Worm (Caenorhabditis elegans): Measurements from ENCODE around the gene Y39B6A.5.

Gene Y39B6A.5

DNA sequence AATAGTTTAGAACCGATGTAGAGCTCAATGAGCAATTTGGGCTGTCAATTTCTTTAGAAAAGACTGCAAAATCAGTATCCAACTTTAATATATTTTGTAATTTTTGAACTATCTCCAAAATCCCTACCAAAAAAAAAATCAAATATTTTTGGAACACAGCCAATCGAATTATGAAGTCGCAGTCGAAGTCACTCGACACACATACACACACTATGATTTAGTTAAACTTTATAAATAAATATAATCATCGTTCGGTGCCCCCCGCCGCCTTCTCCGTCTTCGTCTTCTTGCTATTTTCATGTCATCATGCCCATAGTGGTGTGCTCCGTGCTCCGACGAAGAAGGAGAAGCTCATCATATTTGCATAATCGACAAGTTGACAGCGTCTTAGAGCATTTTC, 18.4 kb upstream of the Y39B6A.5 start (continued):
- TF ChIP-seq lin-40 (tag; optimal IDR thresholded peaks at IDR 0.05) (no peak), ZK185.1 (tag; optimal IDR thresholded peaks at IDR 0.05; ENCODE audit: poor library complexity, severe bottlenecking) (no peak), nhr-90 (tag; optimal IDR thresholded peaks at IDR 0.05) (no peak), ekl-4 (GFP tag; IDR thresholded peaks at IDR 0.05) (no peak), ztf-22 (GFP tag; optimal IDR thresholded peaks at IDR 0.05) (no peak)

ce11 chrV:19175714-19176113, 17.0 kb upstream of the Y39B6A.5 start:
- no peak for TF ChIP-seq ccch-3 (GFP tag; optimal IDR thresholded peaks at IDR 0.05)
- no peak for TF ChIP-seq bed-2 (GFP tag; IDR thresholded peaks at IDR 0.05)
- TF ChIP-seq atf-7 (tag; optimal IDR thresholded peaks at IDR 0.05), result no peak
- no peak for TF ChIP-seq Y67H2A.10 (GFP tag; conservative IDR thresholded peaks at IDR 0.05)
- TF ChIP-seq rec-8 (tag; optimal IDR thresholded peaks at IDR 0.05), result no peak
- TF ChIP-seq fkh-3 (tag; optimal IDR thresholded peaks at IDR 0.05), result no peak
- TF ChIP-seq let-526 (GFP tag; IDR thresholded peaks at IDR 0.05), result no peak
- no peak for TF ChIP-seq die-1 (tag; optimal IDR thresholded peaks at IDR 0.05)
- no peak for TF ChIP-seq sptf-2 (GFP tag; optimal IDR thresholded peaks at IDR 0.05)
- no peak for TF ChIP-seq athp-1 (tag; optimal IDR thresholded peaks at IDR 0.05)
- TF ChIP-seq lin-26 (GFP tag; IDR thresholded peaks at IDR 0.05), result no peak
- TF ChIP-seq gei-17 (GFP tag; optimal IDR thresholded peaks at IDR 0.05), result no peak
- TF ChIP-seq Y56A3A.18 (GFP tag; IDR thresholded peaks at IDR 0.05), result no peak
- TF ChIP-seq xnd-1 (tag; optimal IDR thresholded peaks at IDR 0.05), result no peak
- TF ChIP-seq pbrm-1 (GFP tag; IDR thresholded peaks at IDR 0.05), result no peak
- TF ChIP-seq lsl-1 (GFP tag; optimal IDR thresholded peaks at IDR 0.05), result no peak
- TF ChIP-seq him-1 (tag; optimal IDR thresholded peaks at IDR 0.05), result no peak
- no peak for TF ChIP-seq mcd-1 (GFP tag; IDR thresholded peaks at IDR 0.05)
- TF ChIP-seq nhr-27 (tag; optimal IDR thresholded peaks at IDR 0.05), result no peak
- TF ChIP-seq cebp-2 (GFP tag; IDR thresholded peaks at IDR 0.05), result no peak

DNA sequence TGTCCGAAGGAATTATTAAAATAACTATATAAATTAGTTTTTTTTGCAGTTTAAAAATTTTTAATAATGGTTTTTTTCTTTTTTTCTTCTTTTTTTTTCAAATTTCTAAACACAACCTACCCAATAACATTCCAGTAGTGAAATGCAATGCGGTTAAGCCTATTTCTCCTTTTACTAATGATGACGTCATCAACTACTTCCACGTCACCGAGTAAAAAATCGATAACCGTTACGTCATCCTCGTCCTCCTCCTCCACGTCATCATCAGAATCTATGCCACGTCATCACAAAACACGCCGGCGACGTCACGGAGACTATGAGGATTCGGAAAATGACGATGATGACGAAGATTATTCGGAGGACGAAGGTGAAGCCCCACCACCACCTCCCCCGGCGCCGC, 15.9 kb upstream of the Y39B6A.5 start, which contains the start of gene hot-2:
Gene hot-2 (plus strand): TSS at position 134 of the 400 bp plus-strand sequence.
- TF ChIP-seq attf-5 (GFP tag; optimal IDR thresholded peaks at IDR 0.05) (no peak), nfya-2 (GFP tag; IDR thresholded peaks at IDR 0.05) (no peak), mel-28 (tag; optimal IDR thresholded peaks at IDR 0.05; ENCODE audit: borderline replicate concordance) (no peak), lin-54 (GFP tag; optimal IDR thresholded peaks at IDR 0.05) (no peak), cebp-1 (GFP tag; IDR thresholded peaks at IDR 0.05) (no peak), cebp-1 (tag; optimal IDR thresholded peaks at IDR 0.05) (no peak), hrde-1 (tag; optimal IDR thresholded peaks at IDR 0.05; ENCODE audit: borderline replicate concordance) (no peak), aptf-3 (GFP tag; IDR thresholded peaks at IDR 0.05) (no peak), let-526 (GFP tag; IDR thresholded peaks at IDR 0.05) (no peak), die-1 (tag; optimal IDR thresholded peaks at IDR 0.05) (no peak), bed-1 (GFP tag; IDR thresholded peaks at IDR 0.05) (no peak), Y56A3A.18 (GFP tag; IDR thresholded peaks at IDR 0.05) (no peak), F57C9.4 (tag; optimal IDR thresholded peaks at IDR 0.05) (no peak), ztf-26 (tag; optimal IDR thresholded peaks at IDR 0.05) (no peak)

DNA sequence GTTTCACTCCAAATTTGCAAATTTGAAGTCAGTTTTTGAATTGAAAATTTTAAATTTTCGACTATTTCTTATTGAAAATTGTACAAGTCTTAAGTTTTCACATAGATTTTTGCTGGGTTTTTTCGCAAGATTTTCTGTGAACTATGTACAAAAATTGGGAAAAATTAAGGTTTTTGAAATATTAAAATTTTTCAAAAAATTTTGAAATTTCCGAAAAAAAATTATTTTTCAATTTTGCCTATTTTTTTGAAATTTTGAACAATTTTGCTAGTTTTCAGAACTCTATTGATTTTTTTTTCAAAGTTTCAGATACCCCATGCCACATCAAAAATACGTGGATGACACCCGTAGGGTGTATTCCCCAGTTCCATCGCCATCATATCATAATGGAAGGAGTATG, 4.9 kb downstream of the Y39B6A.5 start, which contains the start of gene tsp-13:
Gene tsp-13 (plus strand): TSS at position 301 of the 400 bp plus-strand sequence.
- TF ChIP-seq F55B11.4 (tag; optimal IDR thresholded peaks at IDR 0.05; ENCODE audit: borderline replicate concordance, insufficient read depth) (no peak), die-1 (tag; optimal IDR thresholded peaks at IDR 0.05) (no peak), hlh-26 (GFP tag; conservative IDR thresholded peaks at IDR 0.05) (no peak), snpc-3.4 (tag; optimal IDR thresholded peaks at IDR 0.05) (no peak), unc-130 (GFP tag; optimal IDR thresholded peaks at IDR 0.05) (no peak), D2030.7 (GFP tag; IDR thresholded peaks at IDR 0.05) (no peak), ceh-40 (GFP tag; IDR thresholded peaks at IDR 0.05) (no peak), xnd-1 (tag; optimal IDR thresholded peaks at IDR 0.05) (no peak), lin-40 (tag; optimal IDR thresholded peaks at IDR 0.05) (no peak), snpc-1.1 (tag; optimal IDR thresholded peaks at IDR 0.05; ENCODE audit: insufficient read depth) (no peak), F23B12.7 (tag; optimal IDR thresholded peaks at IDR 0.05; ENCODE audit: insufficient read depth) (no peak), ceh-100 (GFP tag; IDR thresholded peaks at IDR 0.05) (no peak), somi-1 (GFP tag; optimal IDR thresholded peaks at IDR 0.05) (no peak)
